Worm (Caenorhabditis elegans): ENCODE results near the gene dars-1.
A peak's percentile ranks its signal among the peaks of the same experiment; 100 is the strongest.

The dars-1 gene

DNA sequence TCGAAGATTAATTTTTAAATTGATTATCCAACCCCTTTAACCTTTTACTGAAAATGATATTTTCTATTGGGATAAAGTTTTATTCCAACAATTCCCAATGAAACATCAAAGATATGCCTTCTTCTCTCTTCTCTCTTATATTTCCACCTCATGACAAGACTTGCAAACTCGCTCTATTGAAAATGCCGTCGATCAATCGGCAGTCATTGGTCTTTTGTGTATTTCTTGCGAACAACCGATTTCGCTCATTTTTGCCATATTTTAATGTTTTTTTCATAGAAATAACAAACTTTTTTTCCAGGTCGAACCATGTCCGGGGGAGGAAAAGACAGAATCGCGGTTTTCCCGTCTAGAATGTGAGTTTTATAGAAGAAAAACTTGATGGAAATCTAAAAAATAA is 16.8 kb upstream of the dars-1 start, which contains the start of gene vha-14:
TSS of gene vha-14 (plus strand) at position 302 of the 400 bp plus-strand sequence.
- TF ChIP-seq egl-27 (tag; optimal IDR thresholded peaks at IDR 0.05) (no peak), sma-3 (GFP tag; optimal IDR thresholded peaks at IDR 0.05) (peak; percentile 4), nhr-21 (tag; optimal IDR thresholded peaks at IDR 0.05) (peak; percentile 9), nhr-129 (tag; optimal IDR thresholded peaks at IDR 0.05) (peak; percentile 74), snpc-4 (tag; optimal IDR thresholded peaks at IDR 0.05) (peak; percentile 31), lsy-2 (tag; optimal IDR thresholded peaks at IDR 0.05) (peak in 1 of 2 experiments; percentile 71), ztf-4 (tag; optimal IDR thresholded peaks at IDR 0.05) (peak; percentile 20), unc-55 (GFP tag; optimal IDR thresholded peaks at IDR 0.05) (peak; percentile 64), nhr-6 (tag; optimal IDR thresholded peaks at IDR 0.05) (no peak), ztf-1 (GFP tag; conservative IDR thresholded peaks at IDR 0.05) (no peak), aly-2 (tag; optimal IDR thresholded peaks at IDR 0.05) (no peak), fos-1 (tag; optimal IDR thresholded peaks at IDR 0.05) (peak; percentile 60), F13H6.1 (tag; optimal IDR thresholded peaks at IDR 0.05) (no peak), nhr-11 (tag; optimal IDR thresholded peaks at IDR 0.05) (no peak), nhr-237 (tag; optimal IDR thresholded peaks at IDR 0.05) (no peak), mdl-1 (tag; optimal IDR thresholded peaks at IDR 0.05) (no peak), blmp-1 (tag; optimal IDR thresholded peaks at IDR 0.05; ENCODE audit: insufficient read depth) (no peak), nhr-25 (tag; optimal IDR thresholded peaks at IDR 0.05) (peak; percentile 9), mbf-1 (tag; optimal IDR thresholded peaks at IDR 0.05) (no peak), lin-39 (tag; optimal IDR thresholded peaks at IDR 0.05) (no peak), ama-1 (optimal IDR thresholded peaks at IDR 0.05) (peak; percentile 20), elt-1 (tag; optimal IDR thresholded peaks at IDR 0.05) (no peak), unc-62 (GFP tag; optimal IDR thresholded peaks at IDR 0.05) (no peak), nhr-10 (tag; optimal IDR thresholded peaks at IDR 0.05) (no peak), lin-13 (GFP tag; optimal IDR thresholded peaks at IDR 0.05) (no peak), skn-1 (tag; optimal IDR thresholded peaks at IDR 0.05) (no peak), C34F6.9 (tag; optimal IDR thresholded peaks at IDR 0.05) (peak; percentile 81), crh-2 (tag; optimal IDR thresholded peaks at IDR 0.05) (peak; percentile 87), alr-1 (tag; optimal IDR thresholded peaks at IDR 0.05) (no peak), zag-1 (tag; optimal IDR thresholded peaks at IDR 0.05) (no peak)

DNA sequence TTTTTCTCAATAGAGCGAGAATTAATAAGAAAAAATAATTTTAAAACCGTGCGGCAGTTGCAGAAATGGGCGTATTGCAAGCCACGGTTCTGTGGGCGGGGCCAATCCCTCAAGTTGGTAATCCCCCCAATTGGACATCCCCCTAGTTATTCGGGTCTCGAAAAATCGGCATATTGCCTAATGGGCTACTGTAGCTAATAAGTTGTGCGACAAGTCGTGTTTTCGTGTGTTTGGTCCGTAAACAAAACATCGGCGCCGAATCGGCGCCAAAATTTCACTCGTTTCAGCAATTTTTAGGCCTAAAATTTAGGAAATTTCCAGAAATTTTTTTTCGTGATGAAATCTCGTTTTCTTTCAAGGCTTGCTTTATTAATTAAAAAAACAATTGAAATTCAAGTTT is 13.3 kb upstream of the dars-1 start:
- TF ChIP-seq peb-1 (tag; optimal IDR thresholded peaks at IDR 0.05) (no peak), lin-11 (tag; optimal IDR thresholded peaks at IDR 0.05) (no peak), ztf-4 (tag; optimal IDR thresholded peaks at IDR 0.05) (no peak), alr-1 (tag; optimal IDR thresholded peaks at IDR 0.05) (no peak), ZK546.5 (tag; optimal IDR thresholded peaks at IDR 0.05) (no peak), fos-1 (tag; optimal IDR thresholded peaks at IDR 0.05) (no peak), ceh-82 (tag; optimal IDR thresholded peaks at IDR 0.05) (no peak), R02D3.7 (tag; optimal IDR thresholded peaks at IDR 0.05) (no peak), unc-55 (GFP tag; optimal IDR thresholded peaks at IDR 0.05) (no peak), ztf-11 (tag; optimal IDR thresholded peaks at IDR 0.05) (no peak), unc-62 (GFP tag; optimal IDR thresholded peaks at IDR 0.05) (no peak), elt-1 (tag; optimal IDR thresholded peaks at IDR 0.05) (no peak), nhr-12 (tag; optimal IDR thresholded peaks at IDR 0.05) (no peak)

DNA sequence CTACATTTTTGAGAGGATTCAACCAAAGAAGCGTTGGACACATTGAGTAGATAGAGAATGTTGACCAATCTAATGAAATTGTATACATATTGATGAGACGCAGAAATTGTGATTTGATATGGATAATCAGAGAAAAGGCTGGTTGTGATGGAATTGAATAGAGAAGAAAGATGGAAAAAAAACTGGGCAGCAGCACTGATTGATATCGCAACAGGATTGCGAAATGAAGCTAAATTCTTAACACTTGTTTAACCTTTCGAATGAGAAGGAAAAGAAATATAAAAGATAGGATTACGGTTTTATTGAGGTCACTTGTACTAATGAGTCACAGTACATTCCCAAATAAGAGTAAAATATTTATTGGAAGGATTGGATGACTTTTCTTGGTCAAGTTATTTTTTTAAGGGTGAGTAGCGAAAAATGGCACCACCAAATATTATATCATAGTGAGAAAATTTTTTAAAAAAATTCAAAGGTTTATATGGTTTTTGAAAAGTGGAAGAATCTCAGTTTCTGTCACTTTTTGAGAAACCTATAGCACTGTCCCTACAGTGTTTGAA is 11.2 kb upstream of the dars-1 start:
- peak in 1 of 2 experiments; percentile 35 for TF ChIP-seq lsy-2 (tag; optimal IDR thresholded peaks at IDR 0.05)
- TF ChIP-seq sma-3 (GFP tag; optimal IDR thresholded peaks at IDR 0.05) = peak; percentile 58
- peak; percentile 37 for TF ChIP-seq sma-9 (GFP tag; optimal IDR thresholded peaks at IDR 0.05)
- no peak for TF ChIP-seq sma-9 (tag; optimal IDR thresholded peaks at IDR 0.05)
- peak; percentile 5 for TF ChIP-seq nhr-21 (tag; optimal IDR thresholded peaks at IDR 0.05)
- peak; percentile 71 for TF ChIP-seq fos-1 (tag; optimal IDR thresholded peaks at IDR 0.05)
- TF ChIP-seq F13H6.1 (tag; optimal IDR thresholded peaks at IDR 0.05) = no peak
- no peak for TF ChIP-seq nhr-10 (tag; optimal IDR thresholded peaks at IDR 0.05)
- TF ChIP-seq ztf-11 (tag; optimal IDR thresholded peaks at IDR 0.05) = no peak
- no peak for TF ChIP-seq peb-1 (tag; optimal IDR thresholded peaks at IDR 0.05)
